Fruit fly (Drosophila melanogaster): ENCODE measurements around the gene Nuf2.

Gene Nuf2

dm6 chr2L:7065687-7066086, at the start of gene Nuf2 (continued):
- no peak for TF ChIP-seq CG3847 (GFP tag; IDR thresholded peaks at IDR 0.05)
- TF ChIP-seq croc (GFP tag; conservative IDR thresholded peaks at IDR 0.05), result no peak
- no peak for TF ChIP-seq CG12236 (GFP tag; optimal IDR thresholded peaks at IDR 0.05)
- TF ChIP-seq NC2α (GFP tag; optimal IDR thresholded peaks at IDR 0.05), result no peak
- no peak for TF ChIP-seq CG16815 (GFP tag; optimal IDR thresholded peaks at IDR 0.05)
- TF ChIP-seq zf30C (GFP tag; optimal IDR thresholded peaks at IDR 0.05), result no peak
- TF ChIP-seq ranshi (GFP tag; IDR thresholded peaks at IDR 0.05), result no peak
- TF ChIP-seq nerfin-1 (tag; optimal IDR thresholded peaks at IDR 0.05), result no peak
- TF ChIP-seq crol (GFP tag; IDR thresholded peaks at IDR 0.05), result no peak
- no peak for TF ChIP-seq luna (GFP tag; optimal IDR thresholded peaks at IDR 0.05)
- peak; percentile 67 for TF ChIP-seq CG14710 (tag; optimal IDR thresholded peaks at IDR 0.05)
- no peak for TF ChIP-seq Sox100B (GFP tag; optimal IDR thresholded peaks at IDR 0.05)
- no peak for TF ChIP-seq HLH3B (GFP tag; IDR thresholded peaks at IDR 0.05)
- TF ChIP-seq CG3281 (GFP tag; optimal IDR thresholded peaks at IDR 0.05), result no peak
- TF ChIP-seq CG11085 (GFP tag; IDR thresholded peaks at IDR 0.05), result no peak
- no peak for TF ChIP-seq pb (GFP tag; optimal IDR thresholded peaks at IDR 0.05)
- no peak for TF ChIP-seq CG1602 (GFP tag; optimal IDR thresholded peaks at IDR 0.05)
- no peak for TF ChIP-seq Oaz (GFP tag; IDR thresholded peaks at IDR 0.05)
- TF ChIP-seq CG7839 (tag; optimal IDR thresholded peaks at IDR 0.05), result no peak
- no peak for TF ChIP-seq Hr3 (GFP tag; optimal IDR thresholded peaks at IDR 0.05)
- TF ChIP-seq CG7987 (GFP tag; optimal IDR thresholded peaks at IDR 0.05), result no peak
- no peak for TF ChIP-seq ase (GFP tag; IDR thresholded peaks at IDR 0.05)
- no peak for TF ChIP-seq Mad (GFP tag; optimal IDR thresholded peaks at IDR 0.05)
- TF ChIP-seq CG2875 (GFP tag; optimal IDR thresholded peaks at IDR 0.05), result no peak
- TF ChIP-seq CG9797 (GFP tag; optimal IDR thresholded peaks at IDR 0.05), result peak; percentile 77
- TF ChIP-seq Ets65A (GFP tag), result no peak
- TF ChIP-seq CG4424 (GFP tag; optimal IDR thresholded peaks at IDR 0.05), result no peak
- TF ChIP-seq CG12104 (GFP tag; optimal IDR thresholded peaks at IDR 0.05), result no peak
- no peak for TF ChIP-seq Hey (tag; optimal IDR thresholded peaks at IDR 0.05)
- TF ChIP-seq row (GFP tag; IDR thresholded peaks at IDR 0.05), result peak; percentile 70
- TF ChIP-seq CG10147 (GFP tag; optimal IDR thresholded peaks at IDR 0.05), result no peak
- TF ChIP-seq CG8388 (GFP tag; optimal IDR thresholded peaks at IDR 0.05), result no peak
- no peak for TF ChIP-seq dysf (GFP tag; IDR thresholded peaks at IDR 0.05)
- TF ChIP-seq fru (optimal IDR thresholded peaks at IDR 0.05), result no peak
- no peak for TF ChIP-seq Bgb (GFP tag; IDR thresholded peaks at IDR 0.05; ENCODE audit: partially characterized antibody)
- no peak for TF ChIP-seq CG5953 (GFP tag; IDR thresholded peaks at IDR 0.05)
- TF ChIP-seq CG30403 (GFP tag; optimal IDR thresholded peaks at IDR 0.05), result no peak
- no peak for TF ChIP-seq kah (GFP tag; optimal IDR thresholded peaks at IDR 0.05)
- TF ChIP-seq CG12155 (GFP tag; optimal IDR thresholded peaks at IDR 0.05), result no peak
- TF ChIP-seq esg (GFP tag; conservative IDR thresholded peaks at IDR 0.05), result no peak
- TF ChIP-seq ci (GFP tag; IDR thresholded peaks at IDR 0.05), result no peak
- TF ChIP-seq tna (GFP tag; IDR thresholded peaks at IDR 0.05; ENCODE audit: partially characterized antibody), result no peak
- TF ChIP-seq tin (GFP tag; optimal IDR thresholded peaks at IDR 0.05), result no peak
- TF ChIP-seq CG30431 (GFP tag; optimal IDR thresholded peaks at IDR 0.05), result no peak
- no peak for TF ChIP-seq kay (GFP tag; optimal IDR thresholded peaks at IDR 0.05)
- TF ChIP-seq ATbp (GFP tag; optimal IDR thresholded peaks at IDR 0.05), result no peak
- TF ChIP-seq CG11695 (GFP tag; IDR thresholded peaks at IDR 0.05), result no peak
- no peak for TF ChIP-seq cwo (GFP tag; optimal IDR thresholded peaks at IDR 0.05)
- TF ChIP-seq pita (GFP tag; optimal IDR thresholded peaks at IDR 0.05), result no peak
- TF ChIP-seq CG8290 (GFP tag; optimal IDR thresholded peaks at IDR 0.05), result peak; percentile 5
- TF ChIP-seq CG8290 (tag; optimal IDR thresholded peaks at IDR 0.05), result no peak
- TF ChIP-seq Fer2 (tag; optimal IDR thresholded peaks at IDR 0.05), result no peak
- no peak for TF ChIP-seq CG10565 (GFP tag; optimal IDR thresholded peaks at IDR 0.05)
- no peak for TF ChIP-seq CG7271 (tag; optimal IDR thresholded peaks at IDR 0.05)

Measured in whole organism, embryonic.